Worm (Caenorhabditis elegans): ENCODE measurements around the gene W08A12.3.

The W08A12.3 gene

ce11 chrV:3712192-3712591 lies 29.5 kb downstream of the W08A12.3 start (continued):
- TF ChIP-seq ztf-25 (GFP tag; IDR thresholded peaks at IDR 0.05) (no peak), nfya-1 (tag; optimal IDR thresholded peaks at IDR 0.05; ENCODE audit: borderline replicate concordance, insufficient read depth) (no peak), dpff-1 (tag; optimal IDR thresholded peaks at IDR 0.05) (no peak), pbrm-1 (GFP tag; IDR thresholded peaks at IDR 0.05) (0 out of 2 replicates have a peak, but pooled peaks have one; percentile 7), ceh-27 (GFP tag; optimal IDR thresholded peaks at IDR 0.05) (no peak), mcd-1 (GFP tag; IDR thresholded peaks at IDR 0.05) (no peak), F23B12.7 (tag; optimal IDR thresholded peaks at IDR 0.05; ENCODE audit: insufficient read depth) (no peak), F49E8.2 (tag; optimal IDR thresholded peaks at IDR 0.05; ENCODE audit: insufficient read depth) (no peak), rec-8 (tag; optimal IDR thresholded peaks at IDR 0.05) (no peak), athp-1 (tag; optimal IDR thresholded peaks at IDR 0.05) (peak; percentile 4), lin-35 (GFP tag; optimal IDR thresholded peaks at IDR 0.05) (peak in 1 of 3 experiments; percentile 61), mel-28 (tag; optimal IDR thresholded peaks at IDR 0.05; ENCODE audit: borderline replicate concordance) (no peak), nhr-80 (tag; optimal IDR thresholded peaks at IDR 0.05) (no peak), xnd-1 (tag; optimal IDR thresholded peaks at IDR 0.05) (no peak), hlh-12 (tag; optimal IDR thresholded peaks at IDR 0.05) (no peak)

- TF ChIP-seq snpc-4 (GFP tag; optimal IDR thresholded peaks at IDR 0.05) (no peak), snpc-4 (tag; optimal IDR thresholded peaks at IDR 0.05) (no peak), hmg-1.2 (GFP tag; IDR thresholded peaks at IDR 0.05) (peak; percentile 31; the same call in 1 of the 2 replicates), him-1 (tag; optimal IDR thresholded peaks at IDR 0.05) (peak; percentile 35), mcd-1 (GFP tag; IDR thresholded peaks at IDR 0.05) (0 out of 2 replicates have a peak, but pooled peaks have one; percentile 5), madf-6 (GFP tag; IDR thresholded peaks at IDR 0.05) (no peak)
These were observed 30.3 kb downstream of the W08A12.3 start for ce11 chrV:3712955-3713354.

- TF ChIP-seq snpc-1.1 (tag; optimal IDR thresholded peaks at IDR 0.05; ENCODE audit: insufficient read depth) (no peak), ztf-22 (GFP tag; optimal IDR thresholded peaks at IDR 0.05) (no peak), aptf-3 (GFP tag; IDR thresholded peaks at IDR 0.05) (0 out of 2 replicates have a peak, but pooled peaks have one; percentile 19), F39B2.1 (GFP tag; IDR thresholded peaks at IDR 0.05) (0 out of 2 replicates have a peak, but pooled peaks have one; percentile 18), F10E7.11 (tag; optimal IDR thresholded peaks at IDR 0.05) (no peak), mcd-1 (GFP tag; IDR thresholded peaks at IDR 0.05) (0 out of 2 replicates have a peak, but pooled peaks have one; percentile 11), Y53G8AR.9 (GFP tag; conservative IDR thresholded peaks at IDR 0.05) (0 out of 2 replicates have a peak, but pooled peaks have one; percentile 15), egl-18 (GFP tag; IDR thresholded peaks at IDR 0.05) (0 out of 2 replicates have a peak, but pooled peaks have one; percentile 45), zfh-2 (GFP tag; conservative IDR thresholded peaks at IDR 0.05) (peak; percentile 80), madf-3 (GFP tag; IDR thresholded peaks at IDR 0.05) (0 out of 2 replicates have a peak, but pooled peaks have one; percentile 47), cebp-1 (GFP tag; IDR thresholded peaks at IDR 0.05) (no peak), cebp-1 (tag; optimal IDR thresholded peaks at IDR 0.05) (no peak), hmg-1.2 (GFP tag; IDR thresholded peaks at IDR 0.05) (0 out of 2 replicates have a peak, but pooled peaks have one; percentile 7)
These were observed 32.1 kb downstream of the W08A12.3 start for ce11 chrV:3714750-3715149.

- TF ChIP-seq ztf-26 (tag; optimal IDR thresholded peaks at IDR 0.05) (no peak), nhr-120 (GFP tag; IDR thresholded peaks at IDR 0.05) (no peak), zfh-2 (GFP tag; conservative IDR thresholded peaks at IDR 0.05) (peak; percentile 80), F23B12.7 (tag; optimal IDR thresholded peaks at IDR 0.05; ENCODE audit: insufficient read depth) (no peak), ets-4 (GFP tag; optimal IDR thresholded peaks at IDR 0.05) (no peak), mcd-1 (GFP tag; IDR thresholded peaks at IDR 0.05) (0 out of 2 replicates have a peak, but pooled peaks have one; percentile 35), egl-44 (GFP tag; IDR thresholded peaks at IDR 0.05) (no peak), ztf-28 (GFP tag; IDR thresholded peaks at IDR 0.05) (0 out of 2 replicates have a peak, but pooled peaks have one; percentile 7), unc-62 (GFP tag; optimal IDR thresholded peaks at IDR 0.05) (no peak), ztf-22 (GFP tag; optimal IDR thresholded peaks at IDR 0.05) (no peak), nfya-2 (GFP tag; IDR thresholded peaks at IDR 0.05) (no peak), T07F8.4 (tag; optimal IDR thresholded peaks at IDR 0.05) (no peak), nhr-27 (tag; optimal IDR thresholded peaks at IDR 0.05) (no peak)
These were observed 32.9 kb downstream of the W08A12.3 start, which contains the start of gene nrsn-1 for ce11 chrV:3715488-3716019. nrsn-1 (minus strand) TSS chrV:3715969.
